Worm (Caenorhabditis elegans): ENCODE data around the gene C46E10.8.

The C46E10.8 gene

ce11 chrII:3727996-3728395, at the start of gene C46E10.8:
C46E10.8 (minus strand) TSS chrII:3728096.
- TF ChIP-seq vab-7 (GFP tag; IDR thresholded peaks at IDR 0.05) (no peak), T20F7.1 (GFP tag; optimal IDR thresholded peaks at IDR 0.05) (no peak), rbr-2 (tag; optimal IDR thresholded peaks at IDR 0.05) (no peak), mes-2 (tag; optimal IDR thresholded peaks at IDR 0.05; ENCODE audit: poor library complexity, severe bottlenecking) (no peak), unc-62 (GFP tag; optimal IDR thresholded peaks at IDR 0.05 in 1 of 2) (peak in 1 of 2 experiments; percentile 28), unc-62 (tag; optimal IDR thresholded peaks at IDR 0.05) (no peak)

ce11 chrII:3775719-3776118, 47.8 kb upstream of the C46E10.8 start, which contains the start of gene T24E12.3:
T24E12.3 (plus strand) TSS chrII:3776019.
- TF ChIP-seq mes-2 (tag; optimal IDR thresholded peaks at IDR 0.05; ENCODE audit: poor library complexity, severe bottlenecking) = no peak
- no peak for TF ChIP-seq gei-8 (GFP tag; optimal IDR thresholded peaks at IDR 0.05)
- no peak for TF ChIP-seq Y5F2A.4 (GFP tag; optimal IDR thresholded peaks at IDR 0.05)
- TF ChIP-seq unc-39 (tag; optimal IDR thresholded peaks at IDR 0.05) = no peak
- no peak for TF ChIP-seq F49E8.2 (tag; optimal IDR thresholded peaks at IDR 0.05; ENCODE audit: borderline replicate concordance)
- TF ChIP-seq F26F4.8 (GFP tag; conservative IDR thresholded peaks at IDR 0.05) = no peak
- no peak for TF ChIP-seq spr-3 (GFP tag; optimal IDR thresholded peaks at IDR 0.05)
- TF ChIP-seq ces-1 (GFP tag; optimal IDR thresholded peaks at IDR 0.05) = no peak
- no peak for TF ChIP-seq rbr-2 (tag; optimal IDR thresholded peaks at IDR 0.05)
- no peak for TF ChIP-seq mxl-3 (GFP tag; optimal IDR thresholded peaks at IDR 0.05)
- TF ChIP-seq dve-1 (tag; optimal IDR thresholded peaks at IDR 0.05; ENCODE audit: insufficient read depth) = no peak
- no peak for TF ChIP-seq R02D3.7 (tag; optimal IDR thresholded peaks at IDR 0.05)
- no peak for TF ChIP-seq zip-11 (GFP tag; IDR thresholded peaks at IDR 0.05)
- TF ChIP-seq daf-19 (GFP tag; conservative IDR thresholded peaks at IDR 0.05) = no peak

ce11 chrII:3773130-3773529, 45.2 kb upstream of the C46E10.8 start, which contains the start of gene T24E12.10:
T24E12.10 (minus strand) TSS chrII:3773230.
- TF ChIP-seq dmd-9 (GFP tag; IDR thresholded peaks at IDR 0.05) (no peak), mxl-3 (GFP tag; optimal IDR thresholded peaks at IDR 0.05) (no peak), unc-62 (GFP tag; optimal IDR thresholded peaks at IDR 0.05 in 1 of 2) (peak in 1 of 2 experiments; percentile 80), unc-62 (tag; optimal IDR thresholded peaks at IDR 0.05) (no peak), vab-7 (GFP tag; IDR thresholded peaks at IDR 0.05) (no peak)

- no peak for TF ChIP-seq cey-2 (tag; optimal IDR thresholded peaks at IDR 0.05; ENCODE audit: borderline replicate concordance, insufficient read depth)
- TF ChIP-seq aha-1 (tag) = peak; percentile 32
- TF ChIP-seq unc-62 (GFP tag; optimal IDR thresholded peaks at IDR 0.05 in 1 of 2) = peak in 1 of 2 experiments; percentile 94
- no peak for TF ChIP-seq unc-62 (tag; optimal IDR thresholded peaks at IDR 0.05)
- no peak for TF ChIP-seq madf-9 (GFP tag; conservative IDR thresholded peaks at IDR 0.05)
Observed at ce11 chrII:3771640-3772039, 43.7 kb upstream of the C46E10.8 start.

- TF ChIP-seq daf-16 (GFP tag; optimal IDR thresholded peaks at IDR 0.05) = no peak
- TF ChIP-seq daf-16 (tag; optimal IDR thresholded peaks at IDR 0.05) = no peak
- TF ChIP-seq R02D3.7 (tag; optimal IDR thresholded peaks at IDR 0.05) = no peak
- TF ChIP-seq unc-62 (GFP tag; optimal IDR thresholded peaks at IDR 0.05 in 1 of 2) = no peak
- TF ChIP-seq unc-62 (tag; optimal IDR thresholded peaks at IDR 0.05) = no peak
- TF ChIP-seq Y105C5A.15 (GFP tag; IDR thresholded peaks at IDR 0.05) = no peak
- TF ChIP-seq attf-4 (tag; optimal IDR thresholded peaks at IDR 0.05) = no peak
- TF ChIP-seq egl-43 (GFP tag; IDR thresholded peaks at IDR 0.05) = no peak
- no peak for TF ChIP-seq F49E8.2 (tag; optimal IDR thresholded peaks at IDR 0.05; ENCODE audit: borderline replicate concordance)
- TF ChIP-seq nhr-10 (tag; optimal IDR thresholded peaks at IDR 0.05) = no peak
- TF ChIP-seq ces-1 (GFP tag; optimal IDR thresholded peaks at IDR 0.05) = no peak
- TF ChIP-seq daf-8 (GFP tag; IDR thresholded peaks at IDR 0.05) = no peak
- TF ChIP-seq snpc-4 (tag; optimal IDR thresholded peaks at IDR 0.05) = no peak
- TF ChIP-seq ZK546.5 (tag; optimal IDR thresholded peaks at IDR 0.05) = no peak
- no peak for TF ChIP-seq madf-5 (GFP tag; IDR thresholded peaks at IDR 0.05)
- no peak for TF ChIP-seq nhr-41 (GFP tag; IDR thresholded peaks at IDR 0.05)
Observed at ce11 chrII:3764486-3764885, 36.6 kb upstream of the C46E10.8 start, which contains the start of gene srx-112. srx-112 (minus strand) TSS chrII:3764586.

Measured in whole organism, L4 larva.